Fruit fly (Drosophila melanogaster) whole organism, adult: ENCODE results near the gene trio.

Experiments used
- CG14711 ChIP-seq: fragments of 200-800 bp; sonication (Bioruptor generic); optimal IDR thresholded peaks from 2 replicates; lab custom pipeline; 2018; ENCODE audit warnings: missing biosample characterization, mild to moderate bottlenecking, missing genetic modification characterization, moderate library complexity
- CG7045 ChIP-seq: fragments of 200-800 bp; sonication (Bioruptor generic); optimal IDR thresholded peaks from 2 replicates; lab custom pipeline; 2017; ENCODE audit warnings: missing biosample characterization, mild to moderate bottlenecking, missing genetic modification characterization
- ovo ChIP-seq: fragments of 200-800 bp; sonication (Bioruptor generic); optimal IDR thresholded peaks from 2 replicates; lab custom pipeline; 2016; ENCODE audit warnings: missing biosample characterization, missing genetic modification characterization
- toe ChIP-seq: fragments of 200-800 bp; sonication (Bioruptor generic); optimal IDR thresholded peaks from 2 replicates; lab custom pipeline; 2016; ENCODE audit warnings: missing biosample characterization, missing genetic modification characterization

- no peak for TF ChIP-seq CG14711 (tag; lab: Kevin White, UChicago)
- no peak for TF ChIP-seq toe (GFP tag; lab: Kevin White, UChicago)
- TF ChIP-seq CG7045 (GFP tag; lab: Kevin White, UChicago): no peak
- no peak for TF ChIP-seq ovo
These were observed 34.7 kb downstream of the trio start for dm6 chr3L:999990-1000389.
